Fruit fly (Drosophila melanogaster) whole organism, embryonic: ENCODE data around the gene mthl1.

Source experiments
- Aef1 ChIP-seq: fragments of 200-800 bp; sonication (Bioruptor generic); IDR thresholded peaks from 3 replicates; pipeline ENCODE4 v1.3.6; 2022; ENCODE audit warnings: missing biosample characterization, missing genetic modification characterization
- Atf-2 ChIP-seq: fragments of 200-800 bp; sonication (Bioruptor generic); optimal IDR thresholded peaks from 2 replicates; lab custom pipeline; 2016; ENCODE audit warnings: missing biosample characterization, missing genetic modification characterization
- Bdp1 ChIP-seq: fragments of 200-800 bp; sonication (Bioruptor generic); optimal IDR thresholded peaks from 3 replicates; lab custom pipeline; 2016; ENCODE audit warnings: missing biosample characterization, missing genetic modification characterization
- Bgb ChIP-seq: fragments of 200-800 bp; sonication (Bioruptor generic); IDR thresholded peaks from 2 replicates; pipeline ENCODE4 v1.3.6; 2022; ENCODE audit warnings: missing biosample characterization, missing genetic modification characterization; ENCODE audit not compliant: partially characterized antibody
- Blimp-1 ChIP-seq: fragments of 200-800 bp; sonication (Bioruptor generic); optimal IDR thresholded peaks from 3 replicates; lab custom pipeline; 2018; ENCODE audit warnings: missing biosample characterization, missing genetic modification characterization, mild to moderate bottlenecking, moderate library complexity, missing genetic modification reagents
- C15 ChIP-seq: fragments of 200-800 bp; sonication (Bioruptor generic); IDR thresholded peaks from 3 replicates; pipeline ENCODE4 v1.3.6; 2022; ENCODE audit warnings: missing biosample characterization, missing genetic modification characterization
- CG10565 ChIP-seq: fragments of 200-800 bp; sonication (Bioruptor generic); optimal IDR thresholded peaks from 3 replicates; lab custom pipeline; 2016; ENCODE audit warnings: missing biosample characterization, mild to moderate bottlenecking, missing genetic modification characterization
- CG11723 ChIP-seq: fragments of 200-800 bp; sonication (Bioruptor generic); optimal IDR thresholded peaks from 2 replicates; lab custom pipeline; 2017; ENCODE audit warnings: missing biosample characterization, mild to moderate bottlenecking, missing genetic modification characterization
- CG12219 ChIP-seq: fragments of 200-800 bp; sonication (Bioruptor generic); optimal IDR thresholded peaks from 3 replicates; lab custom pipeline; 2018; ENCODE audit warnings: missing biosample characterization, mild to moderate bottlenecking, missing genetic modification characterization
- CG12769 ChIP-seq: fragments of 200-800 bp; sonication (Bioruptor generic); optimal IDR thresholded peaks from 2 replicates; lab custom pipeline; 2019; ENCODE audit warnings: missing biosample characterization, mild to moderate bottlenecking, missing genetic modification characterization, moderate library complexity
- CG14710 ChIP-seq: fragments of 200-800 bp; sonication (Bioruptor generic); optimal IDR thresholded peaks from 3 replicates; lab custom pipeline; 2019; ENCODE audit warnings: missing biosample characterization, mild to moderate bottlenecking, missing genetic modification characterization, moderate library complexity
- CG17328 ChIP-seq: fragments of 200-800 bp; sonication (Bioruptor generic); IDR thresholded peaks from 2 replicates; pipeline ENCODE4 v1.3.6; 2022; ENCODE audit warnings: missing biosample characterization, missing genetic modification characterization
- CG2678 ChIP-seq: fragments of 200-800 bp; sonication (Bioruptor generic); optimal IDR thresholded peaks from 3 replicates; lab custom pipeline; 2019; ENCODE audit warnings: missing biosample characterization, mild to moderate bottlenecking, missing genetic modification characterization, moderate library complexity
- CG30020 ChIP-seq: fragments of 200-800 bp; optimal IDR thresholded peaks from 2 replicates; lab custom pipeline; 2019; ENCODE audit warnings: missing biosample characterization, mild to moderate bottlenecking, missing genetic modification characterization, moderate library complexity
- CG6254 ChIP-seq: fragments of 200-800 bp; sonication (Bioruptor generic); optimal IDR thresholded peaks from 3 replicates; lab custom pipeline; 2017; ENCODE audit warnings: mild to moderate bottlenecking, missing biosample characterization, missing genetic modification reagents, missing genetic modification characterization
- CG7357 ChIP-seq: fragments of 200-800 bp; sonication (Bioruptor generic); IDR thresholded peaks from 3 replicates; pipeline ENCODE4 v1.3.6; 2022; ENCODE audit warnings: missing biosample characterization, missing genetic modification characterization
- CG7928 ChIP-seq: fragments of 200-800 bp; sonication (Bioruptor generic); optimal IDR thresholded peaks from 2 replicates; lab custom pipeline; 2017; ENCODE audit warnings: missing biosample characterization, mild to moderate bottlenecking, missing genetic modification characterization
- CG8765 ChIP-seq: fragments of 200-800 bp; sonication (Bioruptor generic); IDR thresholded peaks from 2 replicates; pipeline ENCODE4 v1.3.6; 2022; ENCODE audit warnings: missing biosample characterization, missing genetic modification characterization
- CG9609 ChIP-seq: fragments of 200-800 bp; sonication (Bioruptor generic); optimal IDR thresholded peaks from 3 replicates; lab custom pipeline; 2016; ENCODE audit warnings: missing biosample characterization, missing genetic modification characterization
- CG9876 ChIP-seq: fragments of 200-800 bp; sonication (Bioruptor generic); optimal IDR thresholded peaks from 2 replicates; lab custom pipeline; 2016; ENCODE audit warnings: missing biosample characterization, missing genetic modification characterization
- D19A ChIP-seq: fragments of 200-800 bp; optimal IDR thresholded peaks from 3 replicates; lab custom pipeline; 2019; ENCODE audit warnings: missing biosample characterization, mild to moderate bottlenecking, missing genetic modification characterization, moderate library complexity
- D19B ChIP-seq: fragments of 200-800 bp; sonication (Bioruptor generic); optimal IDR thresholded peaks from 2 replicates; lab custom pipeline; 2017; ENCODE audit warnings: missing biosample characterization, mild to moderate bottlenecking, missing genetic modification characterization
- E2f2 ChIP-seq: fragments of 200-800 bp; sonication (Bioruptor generic); IDR thresholded peaks from 2 replicates; pipeline ENCODE4 v1.3.6; 2022; ENCODE audit warnings: missing biosample characterization, missing genetic modification characterization
- Elba2 ChIP-seq: fragments of 200-800 bp; sonication (Bioruptor generic); optimal IDR thresholded peaks from 3 replicates; lab custom pipeline; 2016; ENCODE audit warnings: missing biosample characterization, missing genetic modification characterization
- HHEX ChIP-seq: fragments of 200-800 bp; sonication (Bioruptor generic); optimal IDR thresholded peaks from 3 replicates; lab custom pipeline; 2017; ENCODE audit warnings: missing biosample characterization, mild to moderate bottlenecking, missing genetic modification characterization, missing genetic modification reagents
- HLHmδ ChIP-seq: fragments of 200-800 bp; sonication (Bioruptor generic); optimal IDR thresholded peaks from 2 replicates; lab custom pipeline; 2018; ENCODE audit warnings: missing biosample characterization, mild to moderate bottlenecking, missing genetic modification characterization, moderate library complexity
- Hr39 ChIP-seq: fragments of >200 bp; optimal IDR thresholded peaks from 2 replicates; lab custom pipeline; 2017
- PHDP ChIP-seq: fragments of 200-800 bp; sonication (Bioruptor generic); optimal IDR thresholded peaks from 3 replicates; lab custom pipeline; 2018; ENCODE audit warnings: missing biosample characterization, mild to moderate bottlenecking, missing genetic modification characterization, moderate library complexity
- Poxn ChIP-seq: fragments of 200-800 bp; sonication (Bioruptor generic); IDR thresholded peaks from 2 replicates; pipeline ENCODE4 v1.3.6; 2022; ENCODE audit warnings: missing biosample characterization, missing genetic modification characterization
- Side ChIP-seq: fragments of 200-800 bp; sonication (Bioruptor generic); optimal IDR thresholded peaks from 2 replicates; lab custom pipeline; 2016; ENCODE audit warnings: missing biosample characterization, missing genetic modification characterization
- al ChIP-seq: fragments of 200-800 bp; sonication (Bioruptor generic); IDR thresholded peaks from 2 replicates; pipeline ENCODE4 v1.3.6; 2022; ENCODE audit warnings: missing biosample characterization, missing genetic modification characterization
- bab2 ChIP-seq: fragments of 200-800 bp; sonication (Bioruptor generic); optimal IDR thresholded peaks from 2 replicates; lab custom pipeline; 2016; ENCODE audit warnings: missing biosample characterization, missing genetic modification characterization
- bbx ChIP-seq: fragments of 200-800 bp; sonication (Bioruptor generic); IDR thresholded peaks from 2 replicates; pipeline ENCODE4 v1.3.6; 2022; ENCODE audit warnings: missing biosample characterization, missing genetic modification characterization; ENCODE audit not compliant: partially characterized antibody
- bcd ChIP-seq: fragments of 200-800 bp; sonication (Bioruptor generic); optimal IDR thresholded peaks from 2 replicates; lab custom pipeline; 2017; ENCODE audit warnings: missing biosample characterization, mild to moderate bottlenecking, missing genetic modification characterization
- btn ChIP-seq: fragments of 200-800 bp; sonication (Bioruptor generic); optimal IDR thresholded peaks from 2 replicates; lab custom pipeline; 2016; ENCODE audit warnings: missing biosample characterization, missing genetic modification characterization
- cwo ChIP-seq: fragments of 200-800 bp; sonication (Bioruptor generic); optimal IDR thresholded peaks from 3 replicates; lab custom pipeline; 2017; ENCODE audit warnings: missing biosample characterization, missing genetic modification characterization, mild to moderate bottlenecking, moderate library complexity, missing genetic modification reagents
- dati ChIP-seq: fragments of 200-800 bp; sonication (Bioruptor generic); IDR thresholded peaks from 2 replicates; pipeline ENCODE4 v1.3.6; 2022; ENCODE audit warnings: missing biosample characterization, missing genetic modification characterization
- ems ChIP-seq: fragments of 200-800 bp; sonication (Bioruptor generic); optimal IDR thresholded peaks from 3 replicates; lab custom pipeline; 2016; ENCODE audit warnings: missing biosample characterization, missing genetic modification characterization
- gro ChIP-seq: fragments of 200-800 bp; sonication (Bioruptor generic); optimal IDR thresholded peaks from 2 replicates; lab custom pipeline; 2016; ENCODE audit warnings: missing biosample characterization, missing genetic modification characterization
- gsb ChIP-seq: fragments of 200-800 bp; sonication (Bioruptor generic); IDR thresholded peaks from 2 replicates; pipeline ENCODE4 v1.3.6; 2022; ENCODE audit warnings: missing biosample characterization, missing genetic modification characterization
- nmo ChIP-seq: fragments of 200-800 bp; sonication (Bioruptor generic); optimal IDR thresholded peaks from 2 replicates; lab custom pipeline; 2018; ENCODE audit warnings: missing biosample characterization, mild to moderate bottlenecking, missing genetic modification characterization, moderate library complexity
- peb ChIP-seq: fragments of 200-800 bp; sonication (Bioruptor generic); IDR thresholded peaks from 2 replicates; pipeline ENCODE4 v1.3.6; 2022; ENCODE audit warnings: missing biosample characterization, missing genetic modification characterization
- phol ChIP-seq: fragments of 200-800 bp; sonication (Bioruptor generic); optimal IDR thresholded peaks from 3 replicates; lab custom pipeline; 2018; ENCODE audit warnings: missing biosample characterization, mild to moderate bottlenecking, missing genetic modification characterization, moderate library complexity
- ranshi ChIP-seq: fragments of 200-800 bp; sonication (Bioruptor generic); IDR thresholded peaks from 2 replicates; pipeline ENCODE4 v1.3.6; 2022; ENCODE audit warnings: missing biosample characterization, missing genetic modification characterization
- repo ChIP-seq: fragments of 200-800 bp; sonication (Bioruptor generic); optimal IDR thresholded peaks from 2 replicates; lab custom pipeline; 2016; ENCODE audit warnings: missing biosample characterization, missing genetic modification characterization
- row ChIP-seq: fragments of 200-800 bp; sonication (Bioruptor generic); IDR thresholded peaks from 3 replicates; pipeline ENCODE4 v1.3.6; 2022; ENCODE audit warnings: missing biosample characterization, missing genetic modification characterization
- seq ChIP-seq: fragments of 200-800 bp; sonication (Bioruptor generic); IDR thresholded peaks from 2 replicates; pipeline ENCODE4 v1.3.6; 2022; ENCODE audit warnings: missing biosample characterization, missing genetic modification characterization
- sna ChIP-seq: fragments of 200-800 bp; sonication (Bioruptor generic); IDR thresholded peaks from 2 replicates; pipeline ENCODE4 v1.3.6; 2022; ENCODE audit warnings: missing biosample characterization, missing genetic modification characterization; ENCODE audit not compliant: partially characterized antibody
- stwl ChIP-seq: fragments of 200-800 bp; sonication (Bioruptor generic); optimal IDR thresholded peaks from 3 replicates; lab custom pipeline; 2018; ENCODE audit warnings: missing biosample characterization, mild to moderate bottlenecking, missing genetic modification characterization, moderate library complexity
- unc-4 ChIP-seq: fragments of 200-800 bp; sonication (Bioruptor generic); IDR thresholded peaks from 2 replicates; pipeline ENCODE4 v1.3.6; 2022; ENCODE audit warnings: missing biosample characterization, missing genetic modification characterization; ENCODE audit not compliant: partially characterized antibody

The mthl1 gene

DNA sequence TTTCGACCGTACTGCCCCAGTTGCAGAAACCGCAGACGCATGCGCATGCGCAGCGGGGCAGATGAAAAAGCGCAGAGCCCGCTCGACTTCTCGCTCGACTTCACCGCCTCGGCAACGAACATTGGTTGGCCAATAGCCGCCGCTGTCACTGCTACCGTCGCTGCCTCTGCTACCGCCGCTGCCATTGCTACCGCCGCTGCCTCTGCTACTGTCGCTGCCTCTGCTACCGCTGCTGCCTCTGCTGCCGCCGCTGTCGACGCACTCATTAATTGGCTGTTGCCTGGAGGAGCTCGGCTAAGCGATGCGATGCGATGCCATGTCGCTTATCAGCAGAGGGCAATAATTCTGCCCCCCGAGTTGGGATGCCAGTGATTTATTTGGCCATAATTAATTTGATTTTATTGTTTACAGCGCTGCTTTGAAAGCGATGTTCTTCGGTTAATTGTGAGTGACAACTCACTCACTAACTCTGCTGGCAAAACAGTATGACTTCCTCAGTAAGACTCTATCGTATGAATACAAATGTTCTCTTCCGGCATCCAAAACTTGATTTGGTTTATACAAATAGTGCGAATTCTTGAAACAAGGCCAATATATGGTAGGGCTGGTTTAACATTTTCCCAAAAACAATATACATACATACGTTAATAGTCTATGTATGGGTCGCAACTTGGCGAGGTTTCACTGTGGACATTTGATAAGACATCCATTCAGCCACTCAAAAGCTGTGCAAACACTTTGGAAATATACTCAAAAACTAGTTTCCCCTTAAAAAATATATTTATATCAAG is 30.1 kb downstream of the mthl1 start (continued):
- TF ChIP-seq D19B (no peak), CG6254 (GFP tag; lab: Kevin White, UChicago) (no peak), bab2 (GFP tag; lab: Kevin White, UChicago) (no peak), C15 (GFP tag; lab: Robert Waterston, UW) (no peak), peb (GFP tag; lab: Robert Waterston, UW) (no peak), al (GFP tag; lab: Robert Waterston, UW) (no peak), E2f2 (GFP tag; lab: Robert Waterston, UW) (no peak), CG12769 (tag; lab: Kevin White, UChicago) (peak; percentile 65), PHDP (tag; lab: Kevin White, UChicago) (peak; percentile 41), CG7357 (no peak), bbx (GFP tag; lab: Robert Waterston, UW) (0 out of 2 replicates have a peak, but pooled peaks have one; percentile 40), CG14710 (tag; lab: Kevin White, UChicago) (no peak), CG2678 (tag; lab: Kevin White, UChicago) (peak; percentile 53), Side (GFP tag; lab: Kevin White, UChicago) (no peak), CG17328 (GFP tag; lab: Robert Waterston, UW) (no peak), bcd (GFP tag; lab: Kevin White, UChicago) (no peak), nmo (GFP tag; lab: Kevin White, UChicago) (peak; percentile 26), gro (GFP tag; lab: Kevin White, UChicago) (no peak), CG7928 (GFP tag; lab: Kevin White, UChicago) (no peak), unc-4 (GFP tag; lab: Robert Waterston, UW) (no peak), CG30020 (tag; lab: Kevin White, UChicago) (no peak), D19A (tag; lab: Kevin White, UChicago) (no peak), CG9876 (GFP tag; lab: Kevin White, UChicago) (no peak), CG10565 (GFP tag; lab: Kevin White, UChicago) (no peak), repo (no peak), HLHmδ (GFP tag; lab: Kevin White, UChicago) (no peak), CG11723 (GFP tag; lab: Kevin White, UChicago) (no peak), row (peak; percentile 66), Aef1 (no peak), Blimp-1 (GFP tag; lab: Kevin White, UChicago) (no peak), ranshi (GFP tag; lab: Robert Waterston, UW) (peak; percentile 32; the same call in 1 of the 2 replicates), Bgb (GFP tag; lab: Robert Waterston, UW) (no peak), CG12219 (GFP tag; lab: Kevin White, UChicago) (peak; percentile 22), ems (GFP tag; lab: Kevin White, UChicago) (no peak), gsb (no peak), Hr39 (lab: Kevin White, UChicago) (no peak), seq (no peak), phol (tag; lab: Kevin White, UChicago) (peak; percentile 1), cwo (GFP tag; lab: Kevin White, UChicago) (peak; percentile 16), stwl (tag; lab: Kevin White, UChicago) (no peak), sna (GFP tag; lab: Robert Waterston, UW) (no peak), Bdp1 (GFP tag; lab: Kevin White, UChicago) (no peak), CG9609 (GFP tag; lab: Kevin White, UChicago) (no peak), Poxn (GFP tag; lab: Robert Waterston, UW) (no peak), btn (GFP tag; lab: Kevin White, UChicago) (no peak), Elba2 (GFP tag; lab: Kevin White, UChicago) (no peak), HHEX (GFP tag; lab: Kevin White, UChicago) (no peak), dati (no peak), CG8765 (GFP tag; lab: Robert Waterston, UW) (no peak), Atf-2 (GFP tag; lab: Kevin White, UChicago) (no peak)
